Fruit fly (Drosophila melanogaster) whole organism, adult: Measurements from ENCODE around the gene CG3982.

Source experiments
- CG11617 ChIP-seq: fragments of 200-800 bp; sonication (Bioruptor generic); optimal IDR thresholded peaks from 2 replicates; lab custom pipeline; 2017; ENCODE audit warnings: mild to moderate bottlenecking, missing biosample characterization, missing genetic modification reagents, missing genetic modification characterization
- CG12768 ChIP-seq: fragments of 200-800 bp; sonication (Bioruptor generic); optimal IDR thresholded peaks from 2 replicates; lab custom pipeline; 2017; ENCODE audit warnings: missing biosample characterization, missing genetic modification characterization, mild to moderate bottlenecking, moderate library complexity, missing genetic modification reagents
- CG33017 ChIP-seq: fragments of 200-800 bp; sonication (Bioruptor generic); optimal IDR thresholded peaks from 2 replicates; lab custom pipeline; 2018; ENCODE audit warnings: missing biosample characterization, mild to moderate bottlenecking, missing genetic modification characterization, moderate library complexity
- CG7101 ChIP-seq: fragments of 200-800 bp; sonication (Bioruptor generic); optimal IDR thresholded peaks from 2 replicates; lab custom pipeline; 2018; ENCODE audit warnings: missing biosample characterization, mild to moderate bottlenecking, missing genetic modification characterization, moderate library complexity
- Clk ChIP-seq: fragments of 200-800 bp; sonication (Bioruptor generic); optimal IDR thresholded peaks from 2 replicates; lab custom pipeline; 2017; ENCODE audit warnings: missing biosample characterization, missing genetic modification characterization
- Crg-1 ChIP-seq: fragments of 200-800 bp; sonication (Bioruptor generic); optimal IDR thresholded peaks from 2 replicates; lab custom pipeline; 2016; ENCODE audit warnings: missing biosample characterization, missing genetic modification characterization
- Hr96 ChIP-seq: fragments of 200-800 bp; sonication (Bioruptor generic); optimal IDR thresholded peaks from 2 replicates; lab custom pipeline; 2016; ENCODE audit warnings: missing biosample characterization, missing genetic modification characterization
- Mnt ChIP-seq: fragments of 200-800 bp; sonication (Bioruptor generic); optimal IDR thresholded peaks from 2 replicates; lab custom pipeline; 2016; ENCODE audit warnings: missing biosample characterization, mild to moderate bottlenecking, missing genetic modification characterization
- cic ChIP-seq: fragments of 200-800 bp; sonication (Bioruptor generic); optimal IDR thresholded peaks from 2 replicates; lab custom pipeline; 2017; ENCODE audit warnings: missing biosample characterization, mild to moderate bottlenecking, missing genetic modification characterization, moderate library complexity
- kay ChIP-seq: fragments of 200-800 bp; sonication (Bioruptor generic); peaks from one replicate; lab custom pipeline; 2016; ENCODE audit warnings: missing biosample characterization, missing genetic modification characterization, borderline replicate concordance
- ovo ChIP-seq: fragments of 200-800 bp; sonication (Bioruptor generic); optimal IDR thresholded peaks from 2 replicates; lab custom pipeline; 2016; ENCODE audit warnings: missing biosample characterization, missing genetic modification characterization

- TF ChIP-seq Hr96: no peak
- TF ChIP-seq CG11617 (GFP tag; lab: Kevin White, UChicago): no peak
- TF ChIP-seq ovo (GFP tag; lab: Kevin White, UChicago): no peak
- TF ChIP-seq CG7101 (tag; lab: Kevin White, UChicago): no peak
- TF ChIP-seq Mnt (GFP tag; lab: Kevin White, UChicago): no peak
- TF ChIP-seq Crg-1: no peak
- TF ChIP-seq cic (GFP tag; lab: Kevin White, UChicago): no peak
- no peak for TF ChIP-seq kay
- TF ChIP-seq CG12768 (GFP tag; lab: Kevin White, UChicago): no peak
- TF ChIP-seq CG33017 (tag; lab: Kevin White, UChicago): no peak
- TF ChIP-seq Clk: no peak
Measured at dm6 chr3L:9399855-9400254, 17.3 kb downstream of the CG3982 start.
